Worm (Caenorhabditis elegans) whole organism, L4 larva: ENCODE results near the gene tlk-1.

Experiments used
- F10B5.3 ChIP-seq: sonication (generic microtip); optimal IDR thresholded peaks from 2 replicates; lab custom pipeline; 2016; ENCODE audit warnings: mild to moderate bottlenecking, missing genetic modification characterization, missing compliant biosample characterization
- F37D6.2 ChIP-seq: sonication (generic microtip); optimal IDR thresholded peaks from 2 replicates; lab custom pipeline; 2016; ENCODE audit warnings: mild to moderate bottlenecking, missing genetic modification characterization, missing compliant biosample characterization
- F44E2.7 ChIP-seq: fragments of 200-800 bp; sonication (Bioruptor generic); IDR thresholded peaks from 2 replicates; pipeline ENCODE4 v2.1.2; 2022; ENCODE audit warnings: missing genetic modification characterization, missing compliant biosample characterization
- Y48G9A.11 ChIP-seq: fragments of 200-800 bp; sonication (Bioruptor generic); IDR thresholded peaks from 2 replicates; pipeline ENCODE4 v1.3.6; 2022; ENCODE audit warnings: missing genetic modification reagents, missing genetic modification characterization, missing compliant biosample characterization
- Y75B8A.6 ChIP-seq: fragments of 200-800 bp; sonication (Bioruptor generic); IDR thresholded peaks from 2 replicates; pipeline ENCODE4 v1.3.6; 2022; ENCODE audit warnings: missing genetic modification reagents, missing genetic modification characterization, missing compliant biosample characterization
- ZK546.5 ChIP-seq, 2 experiments: sonication (generic microtip); optimal IDR thresholded peaks; 2 replicates each; lab custom pipeline; 2017; ENCODE audit warnings: missing biosample characterization in 2 of 2, missing genetic modification characterization in 2 of 2
- arid-1 ChIP-seq: fragments of 200-800 bp; sonication (Bioruptor generic); conservative IDR thresholded peaks from 2 replicates; pipeline ENCODE4 v1.3.6; 2022; ENCODE audit warnings: missing genetic modification reagents, missing genetic modification characterization, missing compliant biosample characterization
- ceh-20 ChIP-seq: fragments of 200-800 bp; sonication (Bioruptor generic); IDR thresholded peaks from 2 replicates; pipeline ENCODE4 v1.3.6; 2022; ENCODE audit warnings: missing genetic modification reagents, missing genetic modification characterization, missing compliant biosample characterization
- ceh-44 ChIP-seq: fragments of 200-800 bp; sonication (Bioruptor generic); IDR thresholded peaks from 2 replicates; pipeline ENCODE4 v1.3.6; 2022; ENCODE audit warnings: missing genetic modification reagents, missing genetic modification characterization, missing compliant biosample characterization
- ceh-62 ChIP-seq: sonication (generic microtip); optimal IDR thresholded peaks from 2 replicates; lab custom pipeline; 2017; ENCODE audit warnings: missing biosample characterization, missing genetic modification characterization
- daf-16 ChIP-seq, 3 experiments: sonication (generic microtip); optimal IDR thresholded peaks; 2 replicates each; lab custom pipeline; 2016 to 2017; ENCODE audit warnings: missing genetic modification characterization in 3 of 3, missing genetic modification reagents in 3 of 3, mild to moderate bottlenecking in 2 of 3, missing compliant biosample characterization in 2 of 3, missing biosample characterization in 1 of 3, moderate library complexity in 1 of 3
- daf-19 ChIP-seq: fragments of 200-800 bp; sonication (Bioruptor generic); conservative IDR thresholded peaks from 2 replicates; pipeline ENCODE4 v1.3.6; 2022; ENCODE audit warnings: missing genetic modification characterization, missing compliant biosample characterization
- daf-8 ChIP-seq: fragments of 200-800 bp; sonication (Bioruptor generic); IDR thresholded peaks from 2 replicates; pipeline ENCODE4 v1.3.6; 2022; ENCODE audit warnings: missing genetic modification characterization, missing compliant biosample characterization
- dmd-6 ChIP-seq: fragments of 200-800 bp; sonication (Bioruptor generic); IDR thresholded peaks from 2 replicates; pipeline ENCODE4 v1.3.6; 2022; ENCODE audit warnings: missing genetic modification reagents, missing genetic modification characterization, missing compliant biosample characterization
- duxl-1 ChIP-seq: sonication (generic microtip); optimal IDR thresholded peaks from 2 replicates; lab custom pipeline; 2016; ENCODE audit warnings: mild to moderate bottlenecking, missing genetic modification characterization, moderate library complexity, missing compliant biosample characterization; ENCODE audit not compliant: poor library complexity
- hif-1 ChIP-seq, 2 experiments: sonication (generic microtip); optimal IDR thresholded peaks; 2 replicates each; lab custom pipeline; 2016 to 2017; ENCODE audit warnings: missing compliant biosample characterization in 2 of 2, missing genetic modification characterization in 2 of 2, missing genetic modification reagents in 2 of 2, missing genotype in 2 of 2, mild to moderate bottlenecking in 1 of 2
- hlh-30 ChIP-seq: sonication (generic microtip); optimal IDR thresholded peaks from 2 replicates; lab custom pipeline; 2017; ENCODE audit warnings: antibody characterized with exemption, mild to moderate bottlenecking, missing genetic modification characterization, missing compliant biosample characterization; ENCODE audit not compliant: insufficient read depth
- lim-7 ChIP-seq: fragments of 200-800 bp; sonication (Bioruptor generic); IDR thresholded peaks from 2 replicates; pipeline ENCODE4 v1.3.6; 2022; ENCODE audit warnings: missing genetic modification characterization, missing compliant biosample characterization
- lin-1 ChIP-seq: fragments of 200-800 bp; sonication (Bioruptor generic); IDR thresholded peaks from 2 replicates; pipeline ENCODE4 v1.3.6; 2022; ENCODE audit warnings: missing genetic modification reagents, missing genetic modification characterization, missing compliant biosample characterization
- lin-13 ChIP-seq: fragments of 150-350 bp; optimal IDR thresholded peaks from 2 replicates; lab custom pipeline; 2014; ENCODE audit warnings: missing biosample characterization, missing genetic modification reagents, missing genetic modification characterization
- lin-29 ChIP-seq: fragments of 200-800 bp; sonication (Bioruptor generic); IDR thresholded peaks from 2 replicates; pipeline ENCODE4 v1.3.6; 2022; ENCODE audit warnings: missing genetic modification reagents, missing genetic modification characterization, missing compliant biosample characterization
- lin-38 ChIP-seq: fragments of 200-800 bp; sonication (Bioruptor generic); IDR thresholded peaks from 2 replicates; pipeline ENCODE4 v1.3.6; 2022; ENCODE audit warnings: missing genetic modification reagents, missing genetic modification characterization, missing compliant biosample characterization
- lin-39 ChIP-seq: fragments of 150-350 bp; optimal IDR thresholded peaks from 2 replicates; lab custom pipeline; 2014; ENCODE audit warnings: missing biosample characterization, missing genetic modification reagents, missing genetic modification characterization
- madf-9 ChIP-seq: fragments of 200-800 bp; sonication (Bioruptor generic); conservative IDR thresholded peaks from 2 replicates; pipeline ENCODE4 v1.3.6; 2022; ENCODE audit warnings: missing genetic modification reagents, missing genetic modification characterization, missing compliant biosample characterization
- mdl-1 ChIP-seq, 2 experiments: fragments of 150-350 bp in 1 of 2; sonication (generic microtip) in 1 of 2; optimal IDR thresholded peaks; 2 replicates each; lab custom pipeline; 2014 to 2017; ENCODE audit warnings: missing biosample characterization in 2 of 2, missing genetic modification characterization in 2 of 2
- mep-1 ChIP-seq: fragments of 150-350 bp; sonication (generic microtip); optimal IDR thresholded peaks from 3 replicates; lab custom pipeline; 2014; ENCODE audit warnings: missing biosample characterization, missing genetic modification characterization
- mxl-2 ChIP-seq: fragments of 200-800 bp; sonication (Bioruptor generic); conservative IDR thresholded peaks from 2 replicates; pipeline ENCODE4 v1.3.6; 2022; ENCODE audit warnings: missing genetic modification reagents, missing genetic modification characterization, missing compliant biosample characterization
- mxl-3 ChIP-seq: fragments of 200-800 bp; sonication (Bioruptor generic); optimal IDR thresholded peaks from 2 replicates; lab custom pipeline; 2018; ENCODE audit warnings: mild to moderate bottlenecking, missing genetic modification characterization, missing compliant biosample characterization
- nhr-102 ChIP-seq: sonication (generic microtip); optimal IDR thresholded peaks from 2 replicates; lab custom pipeline; 2016; ENCODE audit warnings: mild to moderate bottlenecking, missing genetic modification characterization, moderate library complexity, missing compliant biosample characterization
- nhr-28 ChIP-seq: fragments of 150-350 bp; optimal IDR thresholded peaks from 2 replicates; lab custom pipeline; 2014; ENCODE audit warnings: missing biosample characterization, missing genetic modification characterization
- nhr-42 ChIP-seq: fragments of 200-800 bp; sonication (Bioruptor generic); IDR thresholded peaks from 2 replicates; pipeline ENCODE4 v1.3.6; 2022; ENCODE audit warnings: missing genetic modification characterization, missing compliant biosample characterization
- nhr-48 ChIP-seq: sonication (generic microtip); optimal IDR thresholded peaks from 2 replicates; lab custom pipeline; 2016; ENCODE audit warnings: mild to moderate bottlenecking, missing genetic modification characterization, missing compliant biosample characterization
- rbr-2 ChIP-seq: sonication (generic microtip); optimal IDR thresholded peaks from 2 replicates; lab custom pipeline; 2016; ENCODE audit warnings: missing genotype, missing genetic modification characterization, missing compliant biosample characterization
- snpc-1.2 ChIP-seq: fragments of 200-800 bp; sonication (Bioruptor generic); IDR thresholded peaks from 2 replicates; pipeline ENCODE4 v1.3.6; 2022; ENCODE audit warnings: missing genetic modification reagents, missing genetic modification characterization, missing compliant biosample characterization
- snpc-4 ChIP-seq: fragments of 150-350 bp; optimal IDR thresholded peaks from 2 replicates; lab custom pipeline; 2014; ENCODE audit warnings: missing biosample characterization, missing genetic modification characterization
- spr-1 ChIP-seq: sonication (generic microtip); optimal IDR thresholded peaks from 2 replicates; lab custom pipeline; 2016; ENCODE audit warnings: mild to moderate bottlenecking, missing genetic modification characterization, missing compliant biosample characterization
- spr-3 ChIP-seq: fragments of 200-800 bp; sonication (Bioruptor generic); optimal IDR thresholded peaks from 2 replicates; lab custom pipeline; 2018; ENCODE audit warnings: mild to moderate bottlenecking, missing genetic modification characterization, missing compliant biosample characterization
- tra-1 ChIP-seq: fragments of 200-800 bp; sonication (Bioruptor generic); IDR thresholded peaks from 2 replicates; pipeline ENCODE4 v1.3.6; 2022; ENCODE audit warnings: missing genetic modification reagents, missing genetic modification characterization, missing compliant biosample characterization
- vab-7 ChIP-seq: fragments of 200-800 bp; sonication (Bioruptor generic); IDR thresholded peaks from 2 replicates; pipeline ENCODE4 v1.3.6; 2022; ENCODE audit warnings: missing genetic modification reagents, missing genetic modification characterization, missing compliant biosample characterization
- zfp-2 ChIP-seq: sonication (generic microtip); optimal IDR thresholded peaks from 2 replicates; lab custom pipeline; 2016; ENCODE audit warnings: mild to moderate bottlenecking, missing genetic modification characterization, missing compliant biosample characterization

The tlk-1 gene

DNA sequence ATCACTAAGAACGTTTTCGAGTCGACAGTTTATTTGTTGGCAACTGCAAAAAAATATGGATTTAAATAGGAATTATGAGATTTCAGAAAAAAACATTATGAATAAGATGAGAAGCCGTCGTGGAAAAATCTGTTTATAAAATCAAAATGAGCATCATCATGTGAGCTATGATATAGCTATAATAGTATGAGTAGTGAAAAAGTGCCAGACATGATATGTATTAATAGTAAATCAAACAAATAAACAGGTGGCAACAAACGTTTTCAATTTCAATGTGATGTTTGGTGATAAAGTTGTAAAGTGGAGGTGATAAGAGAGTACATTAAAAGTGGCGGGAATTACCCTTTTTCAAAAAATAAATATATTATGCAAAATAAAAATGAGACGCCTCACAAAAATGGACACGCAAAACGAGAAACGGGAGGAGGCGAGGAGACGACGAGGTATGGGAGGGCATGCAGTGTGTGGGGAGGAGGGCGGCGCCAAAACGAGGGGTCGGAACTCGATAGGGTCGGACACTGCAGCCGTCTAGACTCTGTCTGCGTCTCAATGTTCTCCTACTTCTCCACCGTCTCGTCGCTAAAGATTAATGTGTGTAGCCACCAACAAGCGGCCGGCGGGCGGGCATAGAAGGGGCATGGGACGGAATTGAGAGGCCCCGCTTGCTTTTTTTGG lies 31.9 kb upstream of the tlk-1 start, which contains the start of gene C07A9.9 (continued):
- TF ChIP-seq lim-7 (GFP tag; lab: Robert Waterston, UW) (no peak), dmd-6 (peak; percentile 83), lin-39 (tag; lab: Kevin White, UChicago) (no peak), snpc-1.2 (GFP tag; lab: Robert Waterston, UW) (no peak), ceh-44 (GFP tag; lab: Robert Waterston, UW) (no peak), nhr-28 (tag; lab: Kevin White, UChicago) (peak; percentile 75), arid-1 (GFP tag; lab: Robert Waterston, UW) (peak; percentile 42; the same call in 1 of the 2 replicates), zfp-2 (tag; lab: Kevin White, UChicago) (no peak), mxl-2 (no peak), Y48G9A.11 (GFP tag; lab: Robert Waterston, UW) (no peak), nhr-48 (tag; lab: Kevin White, UChicago) (peak; percentile 80), lin-38 (GFP tag; lab: Robert Waterston, UW) (peak; percentile 54), daf-16 (GFP tag; optimal IDR thresholded peaks at IDR 0.05; lab: Kevin White, UChicago) (peak in 1 of 2 experiments; percentile 35), daf-16 (tag; optimal IDR thresholded peaks at IDR 0.05; lab: Kevin White, UChicago) (peak; percentile 85), mdl-1 (tag; optimal IDR thresholded peaks at IDR 0.05; lab: Kevin White, UChicago) (peak; percentile 69 to 83), nhr-102 (peak; percentile 52), ceh-20 (peak; percentile 83), hlh-30 (tag; lab: Kevin White, UChicago) (peak; percentile 75), snpc-4 (tag; lab: Kevin White, UChicago) (no peak), madf-9 (no peak), vab-7 (GFP tag; lab: Robert Waterston, UW) (no peak; the same call in 1 of the 2 replicates), F44E2.7 (GFP tag; lab: Robert Waterston, UW) (no peak), ceh-62 (tag; lab: Kevin White, UChicago) (no peak), hif-1 (tag; optimal IDR thresholded peaks at IDR 0.05; lab: Kevin White, UChicago) (peak in 1 of 2 experiments; percentile 73), nhr-42 (0 out of 2 replicates have a peak, but pooled peaks have one; percentile 41), spr-3 (GFP tag; lab: Kevin White, UChicago) (no peak), ZK546.5 (tag; optimal IDR thresholded peaks at IDR 0.05; lab: Kevin White, UChicago) (no peak), duxl-1 (no peak), daf-8 (GFP tag; lab: Robert Waterston, UW) (no peak), mxl-3 (peak; percentile 92), spr-1 (tag; lab: Kevin White, UChicago) (peak; percentile 52), lin-1 (GFP tag; lab: Robert Waterston, UW) (peak; percentile 8; the same call in 1 of the 2 replicates), Y75B8A.6 (GFP tag; lab: Robert Waterston, UW) (no peak), lin-13 (GFP tag; lab: Kevin White, UChicago) (peak; percentile 11), F10B5.3 (no peak), rbr-2 (tag; lab: Kevin White, UChicago) (peak; percentile 79), lin-29 (GFP tag; lab: Robert Waterston, UW) (no peak)

DNA sequence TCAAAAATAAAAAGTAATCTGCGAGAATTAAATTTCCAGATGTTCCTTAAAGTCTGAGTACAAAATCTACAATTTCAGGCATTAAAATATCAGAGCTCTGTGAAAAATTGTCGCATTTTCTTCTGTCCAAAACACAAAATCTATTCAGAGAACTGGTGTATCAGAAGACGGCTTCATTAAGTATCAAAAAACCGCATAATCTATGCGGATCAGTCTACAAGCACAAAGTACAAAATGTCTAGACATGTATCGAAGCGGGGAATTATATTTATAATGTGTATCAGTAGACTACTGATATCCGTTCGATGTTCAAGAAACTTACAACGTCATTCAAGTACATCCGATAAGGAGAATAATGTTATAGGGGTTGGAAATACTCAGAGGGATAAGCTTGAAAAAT lies 30.1 kb upstream of the tlk-1 start:
- TF ChIP-seq F37D6.2 (tag; lab: Kevin White, UChicago) (no peak), mep-1 (tag; lab: Kevin White, UChicago) (no peak), tra-1 (GFP tag; lab: Robert Waterston, UW) (no peak), daf-19 (GFP tag; lab: Robert Waterston, UW) (no peak), lin-38 (GFP tag; lab: Robert Waterston, UW) (no peak)
